Fruit fly (Drosophila melanogaster) whole organism, embryonic: Measurements from ENCODE around the gene CG31675.

ENCODE experiments used
- Adf1 ChIP-seq: fragments of 200-800 bp; sonication (Bioruptor generic); IDR thresholded peaks from 2 replicates; pipeline ENCODE4 v1.3.6; 2022; ENCODE audit warnings: missing biosample characterization, missing genetic modification characterization
- Aef1 ChIP-seq: fragments of 200-800 bp; sonication (Bioruptor generic); IDR thresholded peaks from 3 replicates; pipeline ENCODE4 v1.3.6; 2022; ENCODE audit warnings: missing biosample characterization, missing genetic modification characterization
- Bteb2 ChIP-seq: fragments of 200-800 bp; sonication (Bioruptor generic); optimal IDR thresholded peaks from 2 replicates; lab custom pipeline; 2016; ENCODE audit warnings: missing biosample characterization, missing genetic modification characterization
- C15 ChIP-seq: fragments of 200-800 bp; sonication (Bioruptor generic); IDR thresholded peaks from 3 replicates; pipeline ENCODE4 v1.3.6; 2022; ENCODE audit warnings: missing biosample characterization, missing genetic modification characterization
- CG12236 ChIP-seq: fragments of 200-800 bp; sonication (Bioruptor generic); optimal IDR thresholded peaks from 2 replicates; lab custom pipeline; 2016; ENCODE audit warnings: missing biosample characterization, missing genetic modification characterization
- CG12391 ChIP-seq: fragments of 200-800 bp; sonication (Bioruptor generic); optimal IDR thresholded peaks from 3 replicates; lab custom pipeline; 2018; ENCODE audit warnings: missing biosample characterization, mild to moderate bottlenecking, missing genetic modification characterization, moderate library complexity
- CG12942 ChIP-seq: fragments of 200-800 bp; sonication (Bioruptor generic); optimal IDR thresholded peaks from 3 replicates; lab custom pipeline; 2016; ENCODE audit warnings: missing biosample characterization, missing genetic modification characterization
- CG13775 ChIP-seq: fragments of 200-800 bp; sonication (Bioruptor generic); optimal IDR thresholded peaks from 3 replicates; lab custom pipeline; 2017; ENCODE audit warnings: missing biosample characterization, mild to moderate bottlenecking, missing genetic modification characterization
- CG1529 ChIP-seq: fragments of 200-800 bp; sonication (Bioruptor generic); optimal IDR thresholded peaks from 3 replicates; lab custom pipeline; 2018; ENCODE audit warnings: missing biosample characterization, missing genetic modification characterization
- CG15479 ChIP-seq: fragments of 200-800 bp; sonication (Bioruptor generic); optimal IDR thresholded peaks from 3 replicates; lab custom pipeline; 2019; ENCODE audit warnings: missing biosample characterization, mild to moderate bottlenecking, missing genetic modification characterization, moderate library complexity
- CG15514 ChIP-seq: fragments of 200-800 bp; sonication (Bioruptor generic); optimal IDR thresholded peaks from 3 replicates; lab custom pipeline; 2017; ENCODE audit warnings: missing biosample characterization, missing genetic modification characterization, mild to moderate bottlenecking, moderate library complexity, missing genetic modification reagents
- CG1647 ChIP-seq: fragments of 200-800 bp; sonication (Bioruptor generic); optimal IDR thresholded peaks from 3 replicates; lab custom pipeline; 2016; ENCODE audit warnings: missing biosample characterization, missing genetic modification characterization
- CG18262 ChIP-seq: fragments of 200-800 bp; optimal IDR thresholded peaks from 3 replicates; lab custom pipeline; 2019; ENCODE audit warnings: missing biosample characterization, mild to moderate bottlenecking, missing genetic modification characterization, moderate library complexity
- CG2129 ChIP-seq: fragments of 200-800 bp; sonication (Bioruptor generic); IDR thresholded peaks from 2 replicates; pipeline ENCODE4 v1.3.6; 2022; ENCODE audit warnings: missing biosample characterization, missing genetic modification characterization; ENCODE audit not compliant: partially characterized antibody
- CG4360 ChIP-seq: fragments of 200-800 bp; sonication (Bioruptor generic); IDR thresholded peaks from 2 replicates; pipeline ENCODE4 v1.3.6; 2022; ENCODE audit warnings: missing biosample characterization, missing genetic modification characterization
- CG7745 ChIP-seq: fragments of 200-800 bp; sonication (Bioruptor generic); optimal IDR thresholded peaks from 2 replicates; lab custom pipeline; 2018; ENCODE audit warnings: missing biosample characterization, mild to moderate bottlenecking, missing genetic modification characterization, moderate library complexity
- CG8765 ChIP-seq: fragments of 200-800 bp; sonication (Bioruptor generic); IDR thresholded peaks from 2 replicates; pipeline ENCODE4 v1.3.6; 2022; ENCODE audit warnings: missing biosample characterization, missing genetic modification characterization
- CG8924 ChIP-seq: fragments of 200-800 bp; optimal IDR thresholded peaks from 3 replicates; lab custom pipeline; 2019; ENCODE audit warnings: missing biosample characterization, mild to moderate bottlenecking, missing genetic modification characterization, moderate library complexity
- CG9797 ChIP-seq: fragments of 200-800 bp; sonication (Bioruptor generic); optimal IDR thresholded peaks from 3 replicates; lab custom pipeline; 2018; ENCODE audit warnings: missing biosample characterization, mild to moderate bottlenecking, missing genetic modification characterization
- D19B ChIP-seq: fragments of 200-800 bp; sonication (Bioruptor generic); optimal IDR thresholded peaks from 2 replicates; lab custom pipeline; 2017; ENCODE audit warnings: missing biosample characterization, mild to moderate bottlenecking, missing genetic modification characterization
- Dll ChIP-seq: fragments of 200-800 bp; sonication (Bioruptor generic); IDR thresholded peaks from 4 replicates; pipeline ENCODE4 v1.3.6; 2022; ENCODE audit warnings: missing biosample characterization, missing genetic modification characterization; ENCODE audit not compliant: partially characterized antibody
- Eip74EF ChIP-seq, 2 experiments: fragments of 200-800 bp in 1 of 2; fragments of >200 bp in 1 of 2; sonication (Bioruptor generic) in 1 of 2; optimal IDR thresholded peaks; 2 replicates each; lab custom pipeline; 2017 to 2019; ENCODE audit warnings: missing biosample characterization in 2 of 2, missing genetic modification characterization in 2 of 2, mild to moderate bottlenecking in 1 of 2, moderate library complexity in 1 of 2
- Ets97D ChIP-seq: fragments of 200-800 bp; sonication (Bioruptor generic); optimal IDR thresholded peaks from 3 replicates; lab custom pipeline; 2016; ENCODE audit warnings: missing biosample characterization, missing genetic modification characterization
- Hr51 ChIP-seq, 2 experiments: fragments of 200-800 bp; sonication (Bioruptor generic); optimal IDR thresholded peaks; 2 replicates in 1 of 2; 3 replicates in 1 of 2; lab custom pipeline; 2016 to 2018; ENCODE audit warnings: missing biosample characterization in 2 of 2, missing genetic modification characterization in 2 of 2, mild to moderate bottlenecking in 1 of 2, moderate library complexity in 1 of 2
- NC2β ChIP-seq: fragments of 200-800 bp; sonication (Bioruptor generic); optimal IDR thresholded peaks from 2 replicates; lab custom pipeline; 2016; ENCODE audit warnings: missing biosample characterization, missing genetic modification characterization
- Pdp1 ChIP-seq, 2 experiments: fragments of 200-800 bp; sonication (Bioruptor generic); optimal IDR thresholded peaks; 3 replicates each; lab custom pipeline; 2016; ENCODE audit warnings: missing biosample characterization in 2 of 2, missing genetic modification characterization in 2 of 2, mild to moderate bottlenecking in 1 of 2, moderate library complexity in 1 of 2
- Sox100B ChIP-seq: fragments of 200-800 bp; sonication (Bioruptor generic); optimal IDR thresholded peaks from 3 replicates; lab custom pipeline; 2018; ENCODE audit warnings: missing biosample characterization, mild to moderate bottlenecking, missing genetic modification characterization
- Stat92E ChIP-seq, 3 experiments: fragments of >200 bp in 2 of 3; fragments of 200-800 bp in 1 of 3; sonication (Bioruptor generic) in 1 of 3; optimal IDR thresholded peaks; 2 replicates each; lab custom pipeline; 2017 to 2019; ENCODE audit warnings: missing biosample characterization in 3 of 3, missing genetic modification characterization in 3 of 3, mild to moderate bottlenecking in 1 of 3, moderate library complexity in 1 of 3
- ash1 ChIP-seq: fragments of 200-800 bp; sonication (Bioruptor generic); optimal IDR thresholded peaks from 2 replicates; lab custom pipeline; 2018; ENCODE audit warnings: missing biosample characterization, mild to moderate bottlenecking, missing genetic modification characterization
- bigmax ChIP-seq: fragments of 200-800 bp; sonication (Bioruptor generic); optimal IDR thresholded peaks from 2 replicates; lab custom pipeline; 2018; ENCODE audit warnings: missing biosample characterization, mild to moderate bottlenecking, missing genetic modification characterization
- ci ChIP-seq: fragments of 200-800 bp; sonication (Bioruptor generic); IDR thresholded peaks from 3 replicates; pipeline ENCODE4 v1.3.6; 2022; ENCODE audit warnings: missing biosample characterization, missing genetic modification characterization
- corto ChIP-seq: fragments of 200-800 bp; sonication (Bioruptor generic); optimal IDR thresholded peaks from 2 replicates; lab custom pipeline; 2016; ENCODE audit warnings: missing biosample characterization, mild to moderate bottlenecking, missing genetic modification characterization, moderate library complexity
- croc ChIP-seq: fragments of 200-800 bp; sonication (Bioruptor generic); conservative IDR thresholded peaks from 3 replicates; pipeline ENCODE4 v1.3.6; 2022; ENCODE audit warnings: missing biosample characterization, missing genetic modification characterization
- dimm ChIP-seq: fragments of 200-800 bp; sonication (Bioruptor generic); IDR thresholded peaks from 2 replicates; pipeline ENCODE4 v1.3.6; 2022; ENCODE audit warnings: missing biosample characterization, missing genetic modification characterization
- dm ChIP-seq: fragments of 200-800 bp; sonication (Bioruptor generic); optimal IDR thresholded peaks from 3 replicates; lab custom pipeline; 2016; ENCODE audit warnings: missing biosample characterization, missing genetic modification characterization
- gcm ChIP-seq: fragments of 200-800 bp; sonication (Bioruptor generic); optimal IDR thresholded peaks from 2 replicates; lab custom pipeline; 2019; ENCODE audit warnings: missing biosample characterization, mild to moderate bottlenecking, missing genetic modification characterization, moderate library complexity
- gsb-n ChIP-seq: fragments of 200-800 bp; sonication (Bioruptor generic); optimal IDR thresholded peaks from 3 replicates; lab custom pipeline; 2018; ENCODE audit warnings: missing biosample characterization, mild to moderate bottlenecking, missing genetic modification characterization
- hkb ChIP-seq, 2 experiments: fragments of 200-800 bp in 1 of 2; fragments of >200 bp in 1 of 2; sonication (Bioruptor generic) in 1 of 2; IDR thresholded peaks in 1 of 2; optimal IDR thresholded peaks in 1 of 2; 2 replicates each; pipeline versions ENCODE4 v1.3.6 to Lab custom; 2017 to 2022; ENCODE audit warnings: missing biosample characterization in 1 of 2, missing genetic modification characterization in 1 of 2
- kni ChIP-seq: fragments of 200-800 bp; sonication (Bioruptor generic); optimal IDR thresholded peaks from 3 replicates; lab custom pipeline; 2017; ENCODE audit warnings: mild to moderate bottlenecking, missing biosample characterization, missing genetic modification reagents, missing genetic modification characterization
- nmo ChIP-seq: fragments of 200-800 bp; sonication (Bioruptor generic); optimal IDR thresholded peaks from 2 replicates; lab custom pipeline; 2018; ENCODE audit warnings: missing biosample characterization, mild to moderate bottlenecking, missing genetic modification characterization, moderate library complexity
- so ChIP-seq: fragments of 200-800 bp; sonication (Bioruptor generic); IDR thresholded peaks from 3 replicates; pipeline ENCODE4 v1.3.6; 2022; ENCODE audit warnings: missing biosample characterization, missing genetic modification characterization
- tap ChIP-seq: fragments of 200-800 bp; optimal IDR thresholded peaks from 3 replicates; lab custom pipeline; 2019; ENCODE audit warnings: missing biosample characterization, mild to moderate bottlenecking, missing genetic modification characterization, moderate library complexity
- trh ChIP-seq: fragments of 200-800 bp; sonication (Bioruptor generic); optimal IDR thresholded peaks from 2 replicates; lab custom pipeline; 2016; ENCODE audit warnings: missing biosample characterization, missing genetic modification characterization
- ttk ChIP-seq: fragments of 200-800 bp; sonication (Bioruptor generic); IDR thresholded peaks from 2 replicates; pipeline ENCODE4 v2.1.2; 2022; ENCODE audit warnings: missing biosample characterization, missing genetic modification characterization
- unpg ChIP-seq: fragments of 200-800 bp; sonication (Bioruptor generic); optimal IDR thresholded peaks from 3 replicates; lab custom pipeline; 2018; ENCODE audit warnings: missing biosample characterization, mild to moderate bottlenecking, missing genetic modification characterization, moderate library complexity
- wek ChIP-seq: fragments of 200-800 bp; sonication (Bioruptor generic); optimal IDR thresholded peaks from 3 replicates; lab custom pipeline; 2018; ENCODE audit warnings: missing biosample characterization, mild to moderate bottlenecking, missing genetic modification characterization, moderate library complexity
- yki ChIP-seq: fragments of >200 bp; optimal IDR thresholded peaks from 3 replicates; lab custom pipeline; 2018

The CG31675 gene

DNA sequence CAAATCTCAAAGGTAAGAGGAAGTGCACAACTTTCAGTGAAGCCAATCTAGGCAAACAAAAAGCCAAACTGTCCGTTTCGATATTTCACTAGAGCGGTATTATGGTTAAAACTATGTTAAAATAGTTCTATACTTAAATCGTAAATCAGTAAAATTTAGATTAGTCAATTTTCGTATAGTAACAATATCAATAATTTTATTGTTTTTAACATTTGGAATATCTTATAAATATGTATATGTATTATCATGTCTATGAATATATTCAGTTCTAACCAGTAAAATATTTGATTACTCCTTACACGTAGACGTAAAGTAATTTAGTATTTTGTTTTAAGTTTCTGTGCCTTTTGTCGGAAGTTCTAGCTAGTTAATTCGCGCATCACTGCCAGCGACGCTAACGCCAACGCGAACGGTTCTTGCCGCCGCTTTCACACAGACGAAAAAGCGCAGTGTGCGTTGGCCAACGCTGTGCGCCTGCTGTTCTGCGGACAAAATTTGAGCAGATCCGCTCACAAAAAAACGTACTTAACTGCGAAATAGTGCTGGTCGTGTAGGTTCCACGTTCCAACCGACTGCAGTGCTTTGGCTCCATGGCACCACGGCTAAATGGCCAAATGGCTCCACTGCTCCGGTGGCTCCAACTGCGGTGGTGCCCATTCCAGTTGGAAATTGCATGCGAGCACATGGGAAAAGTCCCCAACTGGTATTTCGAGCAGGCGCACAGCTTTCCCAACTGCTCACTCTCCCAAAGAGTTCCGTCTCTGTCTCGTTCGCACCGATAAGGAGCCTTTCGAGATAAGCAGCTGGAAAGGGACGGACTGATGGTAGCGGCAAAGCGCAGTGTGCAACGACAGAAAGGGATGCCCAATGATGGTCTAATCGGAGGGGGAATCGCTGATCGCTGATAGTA is 44.1 kb upstream of the CG31675 start (continued):
- TF ChIP-seq CG12236 (GFP tag; lab: Kevin White, UChicago) = no peak
- TF ChIP-seq C15 (GFP tag; lab: Robert Waterston, UW) = no peak
- peak; percentile 46 for TF ChIP-seq CG18262
- no peak for TF ChIP-seq trh (GFP tag; lab: Kevin White, UChicago)
- peak; percentile 57 for TF ChIP-seq CG15479 (GFP tag; lab: Kevin White, UChicago)
- peak; percentile 20 for TF ChIP-seq nmo (GFP tag; lab: Kevin White, UChicago)
- peak; percentile 76 for TF ChIP-seq ci (GFP tag; lab: Robert Waterston, UW)
- no peak for TF ChIP-seq NC2β (GFP tag; lab: Kevin White, UChicago)
- peak in 1 of 3 experiments; percentile 73 for TF ChIP-seq Stat92E (GFP tag; optimal IDR thresholded peaks at IDR 0.05; lab: Kevin White, UChicago)
- TF ChIP-seq CG7745 (tag; lab: Kevin White, UChicago) = peak; percentile 3
- peak; percentile 91 for TF ChIP-seq kni (GFP tag; lab: Kevin White, UChicago)
- TF ChIP-seq Sox100B (GFP tag; lab: Kevin White, UChicago) = peak; percentile 62
- TF ChIP-seq hkb (optimal IDR thresholded peaks at IDR 0.05; lab: Kevin White, UChicago) = no peak
- peak; percentile 45 for TF ChIP-seq hkb (GFP tag; IDR thresholded peaks at IDR 0.05; lab: Robert Waterston, UW)
- TF ChIP-seq Pdp1 (GFP tag; optimal IDR thresholded peaks at IDR 0.05; lab: Kevin White, UChicago) = peak in 1 of 2 experiments; percentile 51
- peak; percentile 25 for TF ChIP-seq bigmax (GFP tag; lab: Kevin White, UChicago)
- 0 out of 2 replicates have a peak, but pooled peaks have one; percentile 5 for TF ChIP-seq ttk (GFP tag; lab: Robert Waterston, UW)
- no peak for TF ChIP-seq CG13775 (GFP tag; lab: Kevin White, UChicago)
- TF ChIP-seq unpg (GFP tag; lab: Kevin White, UChicago) = no peak
- peak; percentile 61 for TF ChIP-seq Adf1
- peak; percentile 42; the same call in 1 of the 3 replicates for TF ChIP-seq so (GFP tag; lab: Robert Waterston, UW)
- peak; percentile 15 for TF ChIP-seq CG1529
- peak; percentile 33 for TF ChIP-seq wek (GFP tag; lab: Kevin White, UChicago)
- no peak for TF ChIP-seq gcm (GFP tag; lab: Kevin White, UChicago)
- peak; percentile 6 for TF ChIP-seq Bteb2 (GFP tag; lab: Kevin White, UChicago)
- TF ChIP-seq CG4360 = 0 out of 2 replicates have a peak, but pooled peaks have one; percentile 31
- TF ChIP-seq gsb-n (tag; lab: Kevin White, UChicago) = no peak
- TF ChIP-seq croc (GFP tag; lab: Robert Waterston, UW) = no peak
- peak; percentile 31 for TF ChIP-seq corto (GFP tag; lab: Kevin White, UChicago)
- TF ChIP-seq CG12942 (GFP tag; lab: Kevin White, UChicago) = peak; percentile 16
- peak; percentile 0 for TF ChIP-seq D19B
- no peak for TF ChIP-seq Ets97D
- no peak for TF ChIP-seq Eip74EF (GFP tag; optimal IDR thresholded peaks at IDR 0.05; lab: Kevin White, UChicago)
- TF ChIP-seq CG12391 (tag; lab: Kevin White, UChicago) = peak; percentile 48
- TF ChIP-seq tap (tag; lab: Kevin White, UChicago) = peak; percentile 12
- TF ChIP-seq yki (lab: Kevin White, UChicago) = no peak
- TF ChIP-seq ash1 (GFP tag; lab: Kevin White, UChicago) = no peak
- TF ChIP-seq dimm (GFP tag; lab: Robert Waterston, UW) = no peak
- TF ChIP-seq CG8924 (tag; lab: Kevin White, UChicago) = no peak
- TF ChIP-seq CG9797 (GFP tag; lab: Kevin White, UChicago) = peak; percentile 5
- TF ChIP-seq Hr51 (GFP tag; optimal IDR thresholded peaks at IDR 0.05; lab: Kevin White, UChicago) = peak in 1 of 2 experiments; percentile 24
- TF ChIP-seq CG2129 (GFP tag; lab: Robert Waterston, UW) = 0 out of 2 replicates have a peak, but pooled peaks have one; percentile 12
- no peak for TF ChIP-seq Aef1 (GFP tag; lab: Robert Waterston, UW)
- TF ChIP-seq CG8765 (GFP tag; lab: Robert Waterston, UW) = no peak
- TF ChIP-seq dm (GFP tag; lab: Kevin White, UChicago) = peak; percentile 85
- no peak for TF ChIP-seq CG1647 (GFP tag; lab: Kevin White, UChicago)
- TF ChIP-seq Dll (GFP tag; lab: Robert Waterston, UW) = peak; percentile 49; the same call in 2 of the 4 replicates
- peak; percentile 69 for TF ChIP-seq CG15514 (GFP tag; lab: Kevin White, UChicago)
